Worm (Caenorhabditis elegans): Measurements from ENCODE around the gene cif-1.
"Not testable (repeated sequence)": the region's sequence is repeated elsewhere in the genome, so short reads cannot be mapped to it uniquely, and the experiment has no call there.

- not testable (repeated sequence) for TF ChIP-seq nhr-28 (tag; optimal IDR thresholded peaks at IDR 0.05); ztf-11 (tag; optimal IDR thresholded peaks at IDR 0.05); elt-3 (tag; optimal IDR thresholded peaks at IDR 0.05); snpc-4 (tag; optimal IDR thresholded peaks at IDR 0.05); unc-39 (tag; optimal IDR thresholded peaks at IDR 0.05); nhr-76 (tag; optimal IDR thresholded peaks at IDR 0.05); lin-13 (tag; optimal IDR thresholded peaks at IDR 0.05); elt-1 (tag; optimal IDR thresholded peaks at IDR 0.05; ENCODE audit: borderline replicate concordance, insufficient read depth)
- TF ChIP-seq unc-120 (tag; optimal IDR thresholded peaks at IDR 0.05; ENCODE audit: poor library complexity, severe bottlenecking) = peak; percentile 5
Measured at ce11 chrIV:4725478-4725920, 14.9 kb upstream of the cif-1 start.

All from whole organism, mixed stage, embryonic.